Fruit fly (Drosophila melanogaster): ENCODE results near the gene CG42676.

Gene CG42676

DNA sequence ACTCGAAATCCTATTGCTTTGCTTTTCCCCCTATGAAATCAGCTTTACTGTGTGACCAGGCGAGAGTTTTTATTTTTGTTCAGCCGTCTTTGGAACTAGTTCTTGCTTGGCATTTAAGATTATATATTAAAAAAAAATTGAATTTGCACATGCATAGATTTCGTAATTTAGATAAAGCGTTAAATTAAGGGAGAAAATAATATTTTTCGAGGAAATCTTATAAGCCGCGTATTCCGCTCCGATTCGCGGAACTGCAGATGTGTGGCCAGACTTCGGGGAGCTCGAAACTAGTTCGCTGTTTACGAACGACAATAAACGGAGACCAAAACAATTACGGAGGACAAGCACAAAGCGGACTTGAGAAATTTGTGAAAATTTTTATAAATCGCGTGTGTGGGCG is at the start of gene CG42676, which contains the start of gene JTBR:
Gene CG42676, plus strand, starts transcription at position 306 of the 400 bp plus-strand sequence.
Gene JTBR, minus strand, starts transcription at position 55 of the 400 bp plus-strand sequence.
- no peak for TF ChIP-seq Dll (optimal IDR thresholded peaks at IDR 0.05)
- TF ChIP-seq psq (optimal IDR thresholded peaks at IDR 0.05), result peak; percentile 57
- no peak for TF ChIP-seq EcR (GFP tag; optimal IDR thresholded peaks at IDR 0.05)

DNA sequence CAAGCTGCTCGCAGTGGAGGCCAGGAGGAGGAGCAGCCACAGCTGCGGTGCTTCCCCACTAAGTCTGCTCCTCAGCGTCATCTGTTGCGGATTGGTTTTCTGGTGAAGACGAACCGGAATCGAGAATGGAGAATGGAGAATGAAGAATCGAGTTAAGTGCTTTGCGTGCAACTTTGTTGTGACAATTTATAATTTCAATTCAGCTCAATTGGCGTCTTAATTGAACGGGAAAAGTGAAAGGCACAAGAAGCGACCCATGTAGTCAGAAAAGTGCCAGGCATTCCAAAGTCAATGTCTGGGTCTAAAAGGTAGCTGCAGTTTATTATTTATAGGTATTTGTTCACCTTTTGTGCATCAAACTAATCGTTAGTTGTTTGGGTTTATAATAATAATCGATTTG is 48.6 kb upstream of the CG42676 start:
- TF ChIP-seq psq (optimal IDR thresholded peaks at IDR 0.05), result no peak
- TF ChIP-seq EcR (GFP tag; optimal IDR thresholded peaks at IDR 0.05), result no peak
- no peak for TF ChIP-seq CG8478 (optimal IDR thresholded peaks at IDR 0.05)
- TF ChIP-seq pan (optimal IDR thresholded peaks at IDR 0.05), result no peak
- no peak for TF ChIP-seq usp (GFP tag; optimal IDR thresholded peaks at IDR 0.05)
- no peak for TF ChIP-seq Dll (optimal IDR thresholded peaks at IDR 0.05)

DNA sequence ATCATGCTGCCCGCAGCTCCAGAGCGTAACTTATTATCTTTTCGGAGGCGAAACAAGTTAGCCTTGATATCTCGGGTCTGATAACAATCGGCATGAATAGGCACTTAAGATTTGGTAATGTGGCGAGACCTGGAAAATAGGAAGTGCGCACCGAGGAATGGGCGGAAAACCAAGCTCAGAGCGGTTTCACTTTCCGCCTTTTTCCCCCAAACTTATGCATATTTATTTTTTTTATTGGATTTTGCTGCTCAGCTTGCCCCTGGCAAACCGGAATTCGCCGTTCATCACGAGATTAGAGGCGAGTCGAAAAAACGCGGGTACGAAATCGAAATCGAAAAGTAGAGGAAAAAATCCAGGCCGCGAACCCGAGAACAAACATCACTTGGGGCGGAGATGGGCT is 48.0 kb upstream of the CG42676 start:
- TF ChIP-seq CG8478 (optimal IDR thresholded peaks at IDR 0.05) (no peak), Dll (optimal IDR thresholded peaks at IDR 0.05) (no peak), psq (optimal IDR thresholded peaks at IDR 0.05) (no peak), EcR (GFP tag; optimal IDR thresholded peaks at IDR 0.05) (no peak), usp (GFP tag; optimal IDR thresholded peaks at IDR 0.05) (no peak), pan (optimal IDR thresholded peaks at IDR 0.05) (no peak)

DNA sequence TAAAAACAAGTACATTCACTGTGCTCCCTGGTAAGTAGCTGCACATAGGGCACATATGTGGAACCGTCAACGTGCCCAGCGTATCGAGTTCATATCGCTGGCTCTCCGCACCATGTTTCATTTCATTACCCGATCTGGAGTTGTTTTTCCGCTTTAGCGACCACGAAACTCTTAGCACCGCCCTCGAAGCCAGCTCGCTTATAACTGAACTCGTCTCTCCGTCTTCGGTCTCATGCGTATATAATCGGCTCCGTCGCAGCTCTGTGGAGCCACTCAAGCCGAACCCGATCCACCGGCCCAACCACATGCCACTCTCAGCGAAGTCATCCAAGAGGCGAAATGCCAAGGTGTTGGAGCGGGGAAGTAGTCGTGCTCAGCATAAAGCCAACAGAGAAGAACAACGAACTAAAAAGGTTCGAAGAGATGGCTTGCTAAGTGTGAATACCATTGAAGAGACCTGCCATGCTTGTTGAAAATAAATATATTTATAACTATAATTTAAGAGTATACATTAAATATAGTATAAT is 47.4 kb upstream of the CG42676 start, which contains the start of gene Cht2:
Gene Cht2, minus strand, starts transcription at position 477 of the 527 bp plus-strand sequence.
- no peak for TF ChIP-seq psq (optimal IDR thresholded peaks at IDR 0.05)
- no peak for TF ChIP-seq usp (GFP tag; optimal IDR thresholded peaks at IDR 0.05)
- peak; percentile 63 for TF ChIP-seq Dll (optimal IDR thresholded peaks at IDR 0.05)
- no peak for TF ChIP-seq EcR (GFP tag; optimal IDR thresholded peaks at IDR 0.05)
- no peak for TF ChIP-seq pan (optimal IDR thresholded peaks at IDR 0.05)
- no peak for TF ChIP-seq CG8478 (optimal IDR thresholded peaks at IDR 0.05)

- TF ChIP-seq pan (optimal IDR thresholded peaks at IDR 0.05), result no peak
Measured at dm6 chr3L:1756143-1756542, 46.8 kb upstream of the CG42676 start, which contains the start of gene CG8001. Gene CG8001 (plus strand): TSS chr3L:1756159.

DNA sequence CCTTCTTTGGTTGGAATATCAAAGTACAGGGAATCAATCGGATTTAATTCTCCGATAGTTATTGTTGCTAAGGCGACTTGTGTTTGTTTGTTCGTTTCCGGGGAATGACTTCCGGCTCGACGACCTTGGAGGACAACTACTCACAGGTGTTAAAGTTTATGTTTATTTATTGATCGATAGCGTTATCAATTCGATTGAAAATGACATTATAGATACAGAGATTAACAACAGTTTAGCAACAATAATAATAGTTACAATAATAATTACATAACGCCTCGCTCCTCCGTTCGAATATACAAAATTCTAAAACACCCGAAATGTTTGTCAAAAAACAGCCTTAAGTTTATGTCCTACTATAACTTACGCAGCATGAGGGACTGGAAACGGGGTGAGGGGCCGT is 31.2 kb upstream of the CG42676 start, which contains the start of gene Dhc62B:
Gene Dhc62B, minus strand, starts transcription at position 101 of the 400 bp plus-strand sequence.
- TF ChIP-seq psq (optimal IDR thresholded peaks at IDR 0.05), result no peak
- no peak for TF ChIP-seq Dll (optimal IDR thresholded peaks at IDR 0.05)
- TF ChIP-seq CG8478 (optimal IDR thresholded peaks at IDR 0.05), result no peak
- no peak for TF ChIP-seq EcR (GFP tag; optimal IDR thresholded peaks at IDR 0.05)
- TF ChIP-seq usp (GFP tag; optimal IDR thresholded peaks at IDR 0.05), result no peak
- no peak for TF ChIP-seq pan (optimal IDR thresholded peaks at IDR 0.05)

dm6 chr3L:1772593-1772992 is 30.3 kb upstream of the CG42676 start:
- TF ChIP-seq CG8478 (optimal IDR thresholded peaks at IDR 0.05) (no peak), psq (optimal IDR thresholded peaks at IDR 0.05) (no peak), EcR (GFP tag; optimal IDR thresholded peaks at IDR 0.05) (no peak), usp (GFP tag; optimal IDR thresholded peaks at IDR 0.05) (no peak), Dll (optimal IDR thresholded peaks at IDR 0.05) (no peak), pan (optimal IDR thresholded peaks at IDR 0.05) (no peak)

DNA sequence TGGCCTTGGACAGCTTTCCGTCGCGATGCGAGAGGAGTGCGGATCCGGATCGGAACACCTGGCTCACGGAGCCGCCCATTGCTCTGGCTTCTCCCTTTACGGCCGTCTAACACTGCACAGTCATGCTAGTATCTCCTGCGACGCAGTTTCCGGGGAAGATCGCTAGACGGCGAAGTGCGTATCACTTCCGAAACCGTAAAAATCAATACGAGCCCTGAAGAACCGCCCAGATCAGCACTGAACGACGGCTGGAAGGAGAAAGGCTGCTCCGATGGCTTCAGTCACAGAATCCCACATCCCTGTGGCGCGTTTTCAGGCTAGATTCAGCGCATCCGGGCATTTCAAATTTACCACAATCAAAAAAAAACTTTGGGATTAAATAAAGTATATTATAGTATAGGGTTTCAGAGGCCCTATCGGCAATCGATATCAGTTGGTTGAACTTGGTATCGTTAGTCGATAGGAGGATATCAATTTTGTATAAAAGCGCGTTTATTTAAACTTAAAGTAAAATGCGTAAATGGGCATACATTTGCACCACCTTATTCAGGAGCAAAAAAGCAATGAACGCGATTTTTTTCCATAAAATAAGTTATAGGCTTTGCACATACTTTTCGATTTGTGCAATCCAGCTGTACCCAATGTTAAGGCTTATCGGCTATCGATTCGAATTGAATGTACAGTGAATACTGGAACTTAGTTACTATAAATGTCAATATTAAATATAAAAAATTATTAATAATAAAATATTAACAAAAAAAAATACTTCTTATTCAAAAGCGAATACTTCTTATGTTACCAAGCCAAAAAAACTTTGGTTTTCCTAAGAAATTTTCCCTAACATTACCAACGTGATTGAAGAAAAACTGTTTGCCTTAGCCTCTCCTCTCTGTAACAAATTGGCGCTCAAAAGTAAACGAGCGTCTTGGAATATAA is 27.9 kb upstream of the CG42676 start, which contains the start of the genes CG13933 and PolD2:
Gene CG13933, minus strand, starts transcription at position 435 of the 936 bp plus-strand sequence.
Gene PolD2, plus strand, starts transcription at position 921 of the 936 bp plus-strand sequence.
- TF ChIP-seq CG8478 (optimal IDR thresholded peaks at IDR 0.05), result no peak
- no peak for TF ChIP-seq pan (optimal IDR thresholded peaks at IDR 0.05)
- TF ChIP-seq Dll (optimal IDR thresholded peaks at IDR 0.05), result no peak
- TF ChIP-seq psq (optimal IDR thresholded peaks at IDR 0.05), result no peak

DNA sequence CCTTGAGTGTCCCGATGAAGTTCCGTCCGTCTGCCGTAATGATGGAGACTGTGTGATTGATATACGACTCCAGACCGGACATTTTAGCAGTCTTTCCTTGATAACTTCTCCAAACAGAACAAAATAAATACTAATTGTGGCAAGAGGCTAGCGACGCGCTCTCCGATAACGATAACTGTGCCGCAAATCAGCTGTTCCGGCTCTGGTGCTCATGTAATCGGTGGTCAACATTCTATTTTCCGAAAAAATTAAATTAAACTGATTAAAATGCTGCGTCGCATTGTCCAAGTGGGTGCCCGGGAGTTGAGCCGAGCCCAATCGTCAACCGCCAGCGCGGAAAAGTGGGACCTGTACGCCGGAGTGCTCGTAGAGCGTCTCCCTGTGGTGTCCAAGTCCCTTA is 25.7 kb upstream of the CG42676 start, which contains the start of the genes CG2021 and mRpL46:
Gene CG2021, minus strand, starts transcription at position 163 of the 400 bp plus-strand sequence.
Gene mRpL46, plus strand, starts transcription at position 191 of the 400 bp plus-strand sequence.
- TF ChIP-seq psq (optimal IDR thresholded peaks at IDR 0.05) (no peak), Dll (optimal IDR thresholded peaks at IDR 0.05) (no peak), CG8478 (optimal IDR thresholded peaks at IDR 0.05) (no peak), EcR (GFP tag; optimal IDR thresholded peaks at IDR 0.05) (no peak), pan (optimal IDR thresholded peaks at IDR 0.05) (no peak), usp (GFP tag; optimal IDR thresholded peaks at IDR 0.05) (no peak)

DNA sequence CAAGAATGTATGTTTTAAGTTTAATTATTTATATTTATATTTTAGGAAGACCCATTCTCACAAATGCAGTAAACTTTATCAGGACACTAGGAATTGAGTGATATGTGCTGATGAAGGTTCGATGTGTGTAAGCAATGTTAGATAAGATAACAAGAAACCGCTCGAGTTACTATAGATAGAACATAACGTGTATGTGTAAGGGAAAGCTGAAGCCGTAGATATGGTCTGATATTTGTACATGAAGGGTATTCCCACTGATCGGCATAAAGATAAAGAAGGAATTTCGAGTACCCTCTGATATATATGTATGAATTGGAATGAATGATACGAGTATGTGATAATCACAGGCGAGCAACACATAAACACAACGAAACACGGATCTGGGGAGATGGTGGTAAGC is 18.8 kb upstream of the CG42676 start:
- no peak for TF ChIP-seq CG8478 (optimal IDR thresholded peaks at IDR 0.05)
- no peak for TF ChIP-seq psq (optimal IDR thresholded peaks at IDR 0.05)
- no peak for TF ChIP-seq usp (GFP tag; optimal IDR thresholded peaks at IDR 0.05)

dm6 chr3L:1789339-1789738 is 13.6 kb upstream of the CG42676 start:
- no peak for TF ChIP-seq usp (GFP tag; optimal IDR thresholded peaks at IDR 0.05)
- no peak for TF ChIP-seq Dll (optimal IDR thresholded peaks at IDR 0.05)
- no peak for TF ChIP-seq psq (optimal IDR thresholded peaks at IDR 0.05)
- TF ChIP-seq pan (optimal IDR thresholded peaks at IDR 0.05), result no peak
- no peak for TF ChIP-seq EcR (GFP tag; optimal IDR thresholded peaks at IDR 0.05)
- no peak for TF ChIP-seq CG8478 (optimal IDR thresholded peaks at IDR 0.05)
